Fruit fly (Drosophila melanogaster) whole organism, adult: Measurements from ENCODE around the gene CG3557.

Experiments
- CG14711 ChIP-seq: fragments of 200-800 bp; sonication (Bioruptor generic); optimal IDR thresholded peaks from 2 replicates; lab custom pipeline; 2018; ENCODE audit warnings: missing biosample characterization, mild to moderate bottlenecking, missing genetic modification characterization, moderate library complexity
- CG1620 ChIP-seq: fragments of 200-800 bp; sonication (Bioruptor generic); optimal IDR thresholded peaks from 2 replicates; lab custom pipeline; 2016; ENCODE audit warnings: missing biosample characterization, missing genetic modification characterization
- CG7045 ChIP-seq: fragments of 200-800 bp; sonication (Bioruptor generic); optimal IDR thresholded peaks from 2 replicates; lab custom pipeline; 2017; ENCODE audit warnings: missing biosample characterization, mild to moderate bottlenecking, missing genetic modification characterization
- Mnt ChIP-seq: fragments of 200-800 bp; sonication (Bioruptor generic); optimal IDR thresholded peaks from 2 replicates; lab custom pipeline; 2016; ENCODE audit warnings: missing biosample characterization, mild to moderate bottlenecking, missing genetic modification characterization
- cic ChIP-seq: fragments of 200-800 bp; sonication (Bioruptor generic); optimal IDR thresholded peaks from 2 replicates; lab custom pipeline; 2017; ENCODE audit warnings: missing biosample characterization, mild to moderate bottlenecking, missing genetic modification characterization, moderate library complexity
- ovo ChIP-seq: fragments of 200-800 bp; sonication (Bioruptor generic); optimal IDR thresholded peaks from 2 replicates; lab custom pipeline; 2016; ENCODE audit warnings: missing biosample characterization, missing genetic modification characterization
- pad ChIP-seq: fragments of 200-800 bp; sonication (Bioruptor generic); optimal IDR thresholded peaks from 3 replicates; lab custom pipeline; 2017; ENCODE audit warnings: missing biosample characterization, missing genetic modification characterization, mild to moderate bottlenecking, moderate library complexity, missing genetic modification reagents
- tj ChIP-seq: fragments of 200-800 bp; sonication (Bioruptor generic); optimal IDR thresholded peaks from 3 replicates; lab custom pipeline; 2017; ENCODE audit warnings: missing biosample characterization, mild to moderate bottlenecking, missing genetic modification characterization, moderate library complexity

DNA sequence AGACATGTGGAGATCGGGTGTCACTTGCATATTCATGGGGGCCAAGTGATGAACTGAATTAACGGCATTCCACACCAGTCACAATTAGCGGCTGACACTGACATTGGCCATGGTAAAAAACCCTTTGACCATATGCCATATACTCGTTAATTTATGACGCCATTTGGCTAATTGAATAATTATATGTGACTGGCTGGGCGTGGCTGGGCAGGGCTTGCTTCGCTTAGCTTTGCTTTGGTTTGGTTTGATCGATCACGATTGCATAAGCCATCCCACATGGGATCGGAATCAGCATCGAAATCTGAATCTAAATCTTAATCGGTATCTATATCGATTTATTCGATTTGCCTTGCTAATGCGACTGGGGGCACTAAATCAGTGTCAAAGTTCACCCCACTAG is 44.0 kb upstream of the CG3557 start:
- no peak for TF ChIP-seq CG7045
- no peak for TF ChIP-seq pad (GFP tag; lab: Kevin White, UChicago)
- no peak for TF ChIP-seq Mnt (GFP tag; lab: Kevin White, UChicago)
- TF ChIP-seq CG1620 (GFP tag; lab: Kevin White, UChicago), result no peak
- no peak for TF ChIP-seq tj (GFP tag; lab: Kevin White, UChicago)
- TF ChIP-seq ovo (GFP tag; lab: Kevin White, UChicago), result no peak
- TF ChIP-seq CG14711 (tag; lab: Kevin White, UChicago), result no peak
- no peak for TF ChIP-seq cic (GFP tag; lab: Kevin White, UChicago)
